Fruit fly (Drosophila melanogaster) whole organism, prepupa: ENCODE results near the gene CG34241.

Experiments used
- CG11762 ChIP-seq: fragments of 200-800 bp; sonication (Bioruptor generic); optimal IDR thresholded peaks from 3 replicates; lab custom pipeline; 2016; ENCODE audit warnings: missing biosample characterization, missing genetic modification characterization; ENCODE audit not compliant: insufficient read depth
- CG3032 ChIP-seq: fragments of 200-800 bp; optimal IDR thresholded peaks from 2 replicates; lab custom pipeline; 2019; ENCODE audit warnings: missing biosample characterization, mild to moderate bottlenecking, missing genetic modification characterization, moderate library complexity
- CG31627 ChIP-seq: fragments of 200-800 bp; sonication (Bioruptor generic); optimal IDR thresholded peaks from 3 replicates; lab custom pipeline; 2016; ENCODE audit warnings: missing biosample characterization, missing genetic modification characterization
- CG32006 ChIP-seq: fragments of 200-800 bp; sonication (Bioruptor generic); optimal IDR thresholded peaks from 3 replicates; lab custom pipeline; 2017; ENCODE audit warnings: missing biosample characterization, mild to moderate bottlenecking, missing genetic modification characterization
- CG6163 ChIP-seq: fragments of 200-800 bp; sonication (Bioruptor generic); IDR thresholded peaks from 3 replicates; pipeline ENCODE4 v1.3.6; 2022; ENCODE audit warnings: missing biosample characterization, missing genetic modification characterization
- CG9139 ChIP-seq: fragments of 200-800 bp; sonication (Bioruptor generic); optimal IDR thresholded peaks from 3 replicates; lab custom pipeline; 2017; ENCODE audit warnings: missing biosample characterization, mild to moderate bottlenecking, missing genetic modification characterization
- Gug ChIP-seq: fragments of 200-800 bp; sonication (Bioruptor generic); IDR thresholded peaks from 2 replicates; pipeline ENCODE4 v1.3.6; 2022; ENCODE audit warnings: missing biosample characterization, missing genetic modification characterization
- dsx ChIP-seq: fragments of 200-800 bp; optimal IDR thresholded peaks from 3 replicates; lab custom pipeline; 2019; ENCODE audit warnings: missing biosample characterization, mild to moderate bottlenecking, missing genetic modification characterization, moderate library complexity; ENCODE audit not compliant: poor library complexity, severe bottlenecking
- eg ChIP-seq: fragments of 200-800 bp; sonication (Bioruptor generic); IDR thresholded peaks from 3 replicates; pipeline ENCODE4 v1.3.6; 2022; ENCODE audit warnings: missing biosample characterization, missing genetic modification characterization
- esn ChIP-seq: fragments of 200-800 bp; sonication (Bioruptor generic); optimal IDR thresholded peaks from 2 replicates; lab custom pipeline; 2016; ENCODE audit warnings: missing biosample characterization, mild to moderate bottlenecking, missing genetic modification characterization, moderate library complexity

dm6 chr3L:12118631-12119030, 9.1 kb upstream of the CG34241 start:
- no peak for TF ChIP-seq esn (GFP tag; lab: Kevin White, UChicago)
- TF ChIP-seq CG32006 (GFP tag; lab: Kevin White, UChicago): no peak
- TF ChIP-seq eg (GFP tag; lab: Robert Waterston, UW): no peak
- no peak for TF ChIP-seq CG11762 (GFP tag; lab: Kevin White, UChicago)
- no peak for TF ChIP-seq Gug (GFP tag; lab: Robert Waterston, UW)
- TF ChIP-seq CG9139 (GFP tag; lab: Kevin White, UChicago): no peak
- no peak for TF ChIP-seq CG3032 (tag; lab: Kevin White, UChicago)
- no peak for TF ChIP-seq CG6163 (GFP tag; lab: Robert Waterston, UW)
- no peak for TF ChIP-seq CG31627 (GFP tag; lab: Kevin White, UChicago)
- TF ChIP-seq dsx (GFP tag; lab: Kevin White, UChicago): no peak
